Worm (Caenorhabditis elegans) whole organism, early embryonic: ENCODE measurements around the gene Y113G7B.27.

ENCODE experiments used
- B0310.2 ChIP-seq: sonication (generic microtip); optimal IDR thresholded peaks from 2 replicates; lab custom pipeline; 2016; ENCODE audit warnings: mild to moderate bottlenecking, missing genetic modification characterization, missing compliant biosample characterization
- ama-1 ChIP-seq: fragments of 150-350 bp; optimal IDR thresholded peaks from 2 replicates; lab custom pipeline; 2014
- ets-7 ChIP-seq: sonication (generic microtip); optimal IDR thresholded peaks from 2 replicates; lab custom pipeline; 2016; ENCODE audit warnings: missing genotype, missing genetic modification characterization, missing compliant biosample characterization
- flt-1 ChIP-seq: fragments of 200-800 bp; sonication (Bioruptor generic); IDR thresholded peaks from 2 replicates; pipeline ENCODE4 v1.3.6; 2022; ENCODE audit warnings: missing genetic modification characterization, missing compliant biosample characterization
- hnd-1 ChIP-seq: sonication (generic microtip); optimal IDR thresholded peaks from 2 replicates; lab custom pipeline; 2016; ENCODE audit warnings: missing genetic modification characterization, missing compliant biosample characterization
- pes-1 ChIP-seq: fragments of 200-800 bp; sonication (Bioruptor generic); IDR thresholded peaks from 2 replicates; pipeline ENCODE4 v1.3.6; 2022; ENCODE audit warnings: missing genetic modification reagents, missing genetic modification characterization, missing compliant biosample characterization

DNA sequence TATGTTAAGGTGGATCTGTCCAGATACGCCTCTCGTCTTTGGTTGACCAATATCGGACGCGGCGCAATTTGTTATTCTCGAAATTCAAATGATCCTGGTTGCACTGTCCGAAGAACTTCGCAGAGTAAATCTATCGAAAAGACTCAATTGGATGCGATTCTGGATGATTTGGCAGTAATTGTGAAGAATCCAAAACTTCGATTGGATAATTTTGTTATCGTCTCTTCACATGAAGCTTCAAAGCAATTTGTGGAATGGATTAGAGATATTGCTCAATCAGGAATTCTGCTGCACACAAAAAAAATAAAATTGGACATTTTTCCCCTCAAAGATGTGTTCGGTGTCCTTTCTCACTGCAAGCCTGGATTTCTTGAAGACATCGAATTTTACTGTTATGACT, 7.0 kb downstream of the Y113G7B.27 start:
- no peak for TF ChIP-seq hnd-1 (tag; lab: Kevin White, UChicago)
- no peak for TF ChIP-seq flt-1 (GFP tag; lab: Robert Waterston, UW)
- no peak for TF ChIP-seq pes-1 (GFP tag; lab: Robert Waterston, UW)
- no peak for TF ChIP-seq ama-1 (lab: Kevin White, UChicago)
- no peak for TF ChIP-seq B0310.2 (tag; lab: Kevin White, UChicago)
- no peak for TF ChIP-seq ets-7
